Worm (Caenorhabditis elegans) whole organism, mixed stage, embryonic: ENCODE results near the gene fbxl-5.

ENCODE experiments used
- M03D4.4 ChIP-seq: sonication (generic microtip); optimal IDR thresholded peaks from 2 replicates; lab custom pipeline; 2017; ENCODE audit warnings: mild to moderate bottlenecking, missing genetic modification characterization, missing compliant biosample characterization
- bed-3 ChIP-seq: fragments of 200-800 bp; sonication (Bioruptor generic); optimal IDR thresholded peaks from 3 replicates; lab custom pipeline; 2018; ENCODE audit warnings: mild to moderate bottlenecking, missing genetic modification characterization, moderate library complexity, missing compliant biosample characterization
- blmp-1 ChIP-seq: fragments of 150-350 bp; optimal IDR thresholded peaks from 2 replicates; lab custom pipeline; 2014; ENCODE audit warnings: missing biosample characterization, missing genetic modification characterization
- ceh-83 ChIP-seq: fragments of 200-800 bp; sonication (Bioruptor generic); optimal IDR thresholded peaks from 2 replicates; lab custom pipeline; 2018; ENCODE audit warnings: mild to moderate bottlenecking, missing genetic modification characterization, missing compliant biosample characterization
- ces-1 ChIP-seq: fragments of 150-350 bp; optimal IDR thresholded peaks from 2 replicates; lab custom pipeline; 2014; ENCODE audit warnings: missing biosample characterization, missing genetic modification reagents, missing genetic modification characterization
- cnd-1 ChIP-seq: fragments of 200-800 bp; sonication (Bioruptor generic); optimal IDR thresholded peaks from 2 replicates; lab custom pipeline; 2018; ENCODE audit warnings: mild to moderate bottlenecking, missing genetic modification characterization, missing compliant biosample characterization
- drap-1 ChIP-seq: fragments of 200-800 bp; sonication (Bioruptor generic); optimal IDR thresholded peaks from 3 replicates; lab custom pipeline; 2018; ENCODE audit warnings: mild to moderate bottlenecking, missing genetic modification characterization, missing compliant biosample characterization
- elt-1 ChIP-seq: sonication (generic microtip); optimal IDR thresholded peaks from 2 replicates; lab custom pipeline; 2017; ENCODE audit warnings: missing genetic modification characterization, mild to moderate bottlenecking, missing compliant biosample characterization, antibody characterized with exemption, moderate library complexity, borderline replicate concordance; ENCODE audit not compliant: insufficient read depth
- elt-3 ChIP-seq: fragments of 150-350 bp; optimal IDR thresholded peaks from 2 replicates; lab custom pipeline; 2014; ENCODE audit warnings: missing biosample characterization, missing genetic modification characterization
- ham-2 ChIP-seq: fragments of 200-800 bp; sonication (Bioruptor generic); optimal IDR thresholded peaks from 2 replicates; lab custom pipeline; 2018; ENCODE audit warnings: mild to moderate bottlenecking, missing genetic modification characterization, missing compliant biosample characterization
- hlh-1 ChIP-seq: fragments of 150-350 bp; optimal IDR thresholded peaks from 2 replicates; lab custom pipeline; 2014; ENCODE audit warnings: missing biosample characterization, missing genetic modification reagents, missing genetic modification characterization
- lin-32 ChIP-seq: fragments of 200-800 bp; sonication (Bioruptor generic); optimal IDR thresholded peaks from 2 replicates; lab custom pipeline; 2018; ENCODE audit warnings: mild to moderate bottlenecking, missing genetic modification characterization, missing compliant biosample characterization
- lsy-2 ChIP-seq: fragments of 150-350 bp; optimal IDR thresholded peaks from 2 replicates; lab custom pipeline; 2014; ENCODE audit warnings: missing biosample characterization, missing genetic modification characterization
- mls-2 ChIP-seq: sonication (generic microtip); optimal IDR thresholded peaks from 2 replicates; lab custom pipeline; 2016; ENCODE audit warnings: mild to moderate bottlenecking, missing genetic modification characterization, moderate library complexity, missing compliant biosample characterization
- nhr-12 ChIP-seq: fragments of 150-350 bp; optimal IDR thresholded peaks from 2 replicates; lab custom pipeline; 2014; ENCODE audit warnings: missing biosample characterization, missing genetic modification characterization
- nhr-2 ChIP-seq: fragments of 150-350 bp; optimal IDR thresholded peaks from 2 replicates; lab custom pipeline; 2014; ENCODE audit warnings: missing biosample characterization, missing genetic modification characterization
- nhr-237 ChIP-seq: fragments of 150-350 bp; optimal IDR thresholded peaks from 2 replicates; lab custom pipeline; 2014; ENCODE audit warnings: missing biosample characterization, missing genetic modification characterization
- nhr-28 ChIP-seq: fragments of 150-350 bp; optimal IDR thresholded peaks from 2 replicates; lab custom pipeline; 2014; ENCODE audit warnings: missing biosample characterization, missing genetic modification characterization
- pha-4 ChIP-seq: fragments of 150-350 bp; optimal IDR thresholded peaks from 2 replicates; lab custom pipeline; 2018; ENCODE audit warnings: missing biosample characterization, missing genetic modification reagents, missing genetic modification characterization
- sem-2 ChIP-seq: fragments of 200-800 bp; sonication (Bioruptor generic); optimal IDR thresholded peaks from 2 replicates; lab custom pipeline; 2018; ENCODE audit warnings: mild to moderate bottlenecking, missing genetic modification characterization, missing compliant biosample characterization
- snpc-4 ChIP-seq: fragments of 150-350 bp; optimal IDR thresholded peaks from 2 replicates; lab custom pipeline; 2014; ENCODE audit warnings: missing biosample characterization, missing genetic modification characterization
- sptf-1 ChIP-seq: sonication (generic microtip); optimal IDR thresholded peaks from 2 replicates; lab custom pipeline; 2017; ENCODE audit warnings: mild to moderate bottlenecking, missing genetic modification characterization, moderate library complexity, missing compliant biosample characterization
- tbx-8 ChIP-seq: fragments of 200-800 bp; sonication (Bioruptor generic); optimal IDR thresholded peaks from 2 replicates; lab custom pipeline; 2018; ENCODE audit warnings: mild to moderate bottlenecking, missing genetic modification characterization, moderate library complexity, missing compliant biosample characterization
- unc-120 ChIP-seq: sonication (generic microtip); optimal IDR thresholded peaks from 2 replicates; lab custom pipeline; 2017; ENCODE audit warnings: missing genetic modification characterization, missing compliant biosample characterization; ENCODE audit not compliant: poor library complexity, severe bottlenecking
- unc-62 ChIP-seq: fragments of 150-350 bp; optimal IDR thresholded peaks from 2 replicates; lab custom pipeline; 2014; ENCODE audit warnings: missing biosample characterization, missing genetic modification reagents, missing genetic modification characterization
- zip-8 ChIP-seq: fragments of 150-350 bp; optimal IDR thresholded peaks from 2 replicates; lab custom pipeline; 2014; ENCODE audit warnings: missing biosample characterization, missing genetic modification characterization

Gene fbxl-5

ce11 chrV:7739949-7740348 is 2.8 kb upstream of the fbxl-5 start:
- TF ChIP-seq nhr-2 (tag; lab: Kevin White, UChicago) (peak; percentile 25), blmp-1 (tag; lab: Kevin White, UChicago) (no peak), mls-2 (tag; lab: Kevin White, UChicago) (no peak), ces-1 (peak; percentile 9), sptf-1 (tag; lab: Kevin White, UChicago) (no peak)
- TF ChIP-seq, all 35 proteins: peak for 2

DNA sequence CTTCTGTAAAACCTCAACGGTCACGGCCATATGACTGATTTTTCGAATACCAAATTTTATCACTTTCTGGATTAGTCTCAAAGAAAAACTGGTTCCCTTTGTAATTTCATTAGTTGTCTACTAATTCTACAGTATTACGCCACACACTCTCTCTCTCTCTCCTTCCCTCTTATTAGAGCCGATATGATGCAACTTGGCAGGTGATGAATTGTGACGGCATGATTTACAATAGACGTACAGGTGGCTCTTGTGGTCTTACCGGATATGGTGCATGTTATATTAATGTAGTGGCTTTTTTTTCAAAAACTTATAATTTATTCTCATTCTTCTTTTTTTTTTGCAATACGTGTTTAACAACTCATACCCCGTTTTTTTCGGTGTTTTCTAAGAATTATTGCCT is 791 bp upstream of the fbxl-5 start:
- no peak for TF ChIP-seq lin-32
- peak; percentile 55 for TF ChIP-seq unc-62 (GFP tag; lab: Kevin White, UChicago)
- no peak for TF ChIP-seq nhr-12
- TF ChIP-seq tbx-8 (GFP tag; lab: Kevin White, UChicago): no peak
- TF ChIP-seq drap-1 (GFP tag; lab: Kevin White, UChicago): no peak
- no peak for TF ChIP-seq elt-3 (tag; lab: Kevin White, UChicago)
- no peak for TF ChIP-seq cnd-1 (tag; lab: Kevin White, UChicago)
- no peak for TF ChIP-seq blmp-1 (tag; lab: Kevin White, UChicago)
- no peak for TF ChIP-seq M03D4.4 (tag; lab: Kevin White, UChicago)
- peak; percentile 100 for TF ChIP-seq nhr-2 (tag; lab: Kevin White, UChicago)
- TF ChIP-seq sptf-1 (tag; lab: Kevin White, UChicago): no peak
- peak; percentile 77 for TF ChIP-seq zip-8 (tag; lab: Kevin White, UChicago)
- no peak for TF ChIP-seq mls-2 (tag; lab: Kevin White, UChicago)
- no peak for TF ChIP-seq hlh-1 (tag; lab: Kevin White, UChicago)

DNA sequence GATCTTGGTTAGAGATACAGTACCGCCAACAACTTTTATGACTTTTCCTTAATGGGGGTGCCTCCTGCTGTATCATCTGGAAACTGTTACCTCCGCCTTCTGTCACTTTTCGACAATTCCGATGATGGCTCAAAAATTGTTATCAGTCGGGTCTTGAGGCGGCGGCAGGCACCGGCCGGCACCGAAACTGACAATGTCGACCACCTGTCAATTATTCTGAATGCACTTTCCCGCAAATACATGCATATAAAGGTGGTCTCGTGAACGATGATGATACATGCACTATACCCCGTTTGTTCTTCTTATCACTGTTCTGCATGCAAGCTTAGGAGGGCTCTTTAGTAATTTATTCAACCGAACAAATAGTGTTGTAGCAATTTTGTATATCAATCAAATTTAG is 1.4 kb downstream of the fbxl-5 start:
- no peak for TF ChIP-seq pha-4

- TF ChIP-seq lin-32 (no peak), nhr-237 (tag; lab: Kevin White, UChicago) (no peak), unc-62 (GFP tag; lab: Kevin White, UChicago) (no peak)
Measured at ce11 chrV:7745386-7745785, 2.7 kb downstream of the fbxl-5 start.

DNA sequence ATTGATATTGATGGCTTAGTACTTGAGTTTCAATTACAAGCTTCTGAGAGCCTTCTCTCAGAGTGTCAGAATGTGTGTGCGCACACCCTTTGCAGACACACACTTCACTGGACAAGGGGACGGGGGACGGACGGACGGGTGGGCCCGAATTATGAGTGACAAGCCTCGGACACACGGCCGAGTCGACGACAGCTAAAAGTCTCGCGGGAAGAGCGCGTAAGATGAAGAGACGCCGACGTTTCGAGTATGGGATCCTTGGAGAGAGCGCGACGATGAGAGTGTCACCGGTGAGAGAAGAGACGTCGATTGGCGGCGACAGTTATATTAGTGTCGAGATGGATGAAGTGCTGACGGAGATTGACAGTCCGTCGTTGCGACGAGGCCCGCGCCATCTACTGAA is 3.2 kb downstream of the fbxl-5 start:
- TF ChIP-seq unc-62 (GFP tag; lab: Kevin White, UChicago) (peak; percentile 99), unc-120 (tag; lab: Kevin White, UChicago) (peak; percentile 18), nhr-2 (tag; lab: Kevin White, UChicago) (peak; percentile 39), lsy-2 (tag; lab: Kevin White, UChicago) (no peak), ceh-83 (GFP tag; lab: Kevin White, UChicago) (no peak), ham-2 (GFP tag; lab: Kevin White, UChicago) (peak; percentile 86), sem-2 (GFP tag; lab: Kevin White, UChicago) (no peak), lin-32 (no peak), drap-1 (GFP tag; lab: Kevin White, UChicago) (no peak)

DNA sequence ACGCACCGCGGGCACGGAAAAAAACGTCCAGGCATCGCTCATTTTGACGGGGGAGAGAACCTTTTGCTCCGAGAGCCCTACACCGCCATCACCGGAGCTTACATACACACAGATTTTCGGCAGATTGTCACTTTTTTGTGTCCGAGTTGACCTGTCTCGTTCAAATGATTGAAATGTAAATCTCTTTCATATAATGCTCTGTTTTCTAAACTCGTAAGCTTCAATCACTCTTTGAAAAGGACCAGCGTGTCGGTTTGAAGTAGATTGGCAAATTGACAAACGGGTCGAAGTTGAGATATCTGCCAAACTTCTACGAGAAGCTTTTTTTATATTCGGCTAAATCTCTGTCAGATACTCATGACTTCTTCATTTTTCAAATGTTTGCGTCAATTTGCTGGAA is 4.4 kb downstream of the fbxl-5 start:
- TF ChIP-seq snpc-4 (tag; lab: Kevin White, UChicago): no peak
- no peak for TF ChIP-seq bed-3 (GFP tag; lab: Kevin White, UChicago)
- TF ChIP-seq unc-120 (tag; lab: Kevin White, UChicago): no peak
- no peak for TF ChIP-seq hlh-1 (tag; lab: Kevin White, UChicago)
- TF ChIP-seq mls-2 (tag; lab: Kevin White, UChicago): no peak
- no peak for TF ChIP-seq elt-1 (tag; lab: Kevin White, UChicago)
- no peak for TF ChIP-seq nhr-28 (tag; lab: Kevin White, UChicago)
- TF ChIP-seq, all 35 proteins: peak for 0

- no peak for TF ChIP-seq elt-3 (tag; lab: Kevin White, UChicago)
- no peak for TF ChIP-seq unc-62 (GFP tag; lab: Kevin White, UChicago)
- TF ChIP-seq, all 35 proteins: peak for 0
Measured at ce11 chrV:7747987-7748607, 5.4 kb downstream of the fbxl-5 start.
